Worm (Caenorhabditis elegans): Measurements from ENCODE around the gene T05A7.1.

ce11 chrII:4686941-4687340, 8.9 kb downstream of the T05A7.1 start, which contains the start of gene sre-39:
- no peak for TF ChIP-seq attf-3 (GFP tag; conservative IDR thresholded peaks at IDR 0.05)
- TF ChIP-seq ama-1 (optimal IDR thresholded peaks at IDR 0.05), result no peak
- no peak for TF ChIP-seq ama-1 (GFP tag; optimal IDR thresholded peaks at IDR 0.05)
- TF ChIP-seq F39B2.1 (GFP tag; IDR thresholded peaks at IDR 0.05), result no peak
- no peak for TF ChIP-seq pha-4 (tag; optimal IDR thresholded peaks at IDR 0.05)
- TF ChIP-seq aptf-3 (GFP tag; IDR thresholded peaks at IDR 0.05), result no peak
- TF ChIP-seq T07F8.4 (tag; optimal IDR thresholded peaks at IDR 0.05), result no peak
- TF ChIP-seq ets-4 (GFP tag; optimal IDR thresholded peaks at IDR 0.05), result no peak
- no peak for TF ChIP-seq him-1 (tag; optimal IDR thresholded peaks at IDR 0.05)
- TF ChIP-seq lir-1 (GFP tag; conservative IDR thresholded peaks at IDR 0.05), result no peak
- no peak for TF ChIP-seq ztf-26 (tag; optimal IDR thresholded peaks at IDR 0.05)
- no peak for TF ChIP-seq madf-3 (GFP tag; IDR thresholded peaks at IDR 0.05)

Data from whole organism, young adult.